Fruit fly (Drosophila melanogaster) S2 (cell line): ENCODE data around the gene CG13312.

ENCODE experiments used
- CG8478 ChIP-seq: fragments of >200 bp; optimal IDR thresholded peaks from 2 replicates; lab custom pipeline; 2018
- CTCF ChIP-seq, 2 experiments: fragments of >200 bp; optimal IDR thresholded peaks; 2 replicates each; lab custom pipeline; 2018

dm6 chr3L:8819441-8819840 lies 12.4 kb upstream of the CG13312 start:
- TF ChIP-seq CG8478 (lab: Kevin White, UChicago): no peak
- no peak for TF ChIP-seq CTCF (optimal IDR thresholded peaks at IDR 0.05; lab: Kevin White, UChicago)
